1 fruit fly cellular context compared by ENCODE assay signal in genomic region chr3L:21509488-21510122, dm6.
A peak's percentile ranks its signal among the peaks of the same experiment; 100 is the strongest.
TF ChIP-seq lines count a peak whose summit lies in the region.

No protein-coding gene starts in this region.

TF ChIP-seq in whole organism, embryonic, 481 proteins besides CTCF, POLR2A, EP300 and RAD21 (continued from another document and continues in another):
- TF ChIP-seq D (optimal IDR thresholded peaks at IDR 0.05; lab: Kevin White, UChicago) (no peak), D (GFP tag; optimal IDR thresholded peaks at IDR 0.05; lab: Kevin White, UChicago) (no peak), CG4617 (GFP tag; optimal IDR thresholded peaks at IDR 0.05; lab: Kevin White, UChicago; ENCODE audit: borderline replicate concordance) (no peak), CG18764 (GFP tag; optimal IDR thresholded peaks at IDR 0.05; lab: Kevin White, UChicago) (no peak), Six4 (GFP tag; optimal IDR thresholded peaks at IDR 0.05; lab: Kevin White, UChicago) (no peak), ATbp (GFP tag; optimal IDR thresholded peaks at IDR 0.05; lab: Kevin White, UChicago) (peak; percentile 25), CG3281 (GFP tag; optimal IDR thresholded peaks at IDR 0.05; lab: Kevin White, UChicago) (peak; percentile 49), Ets97D (GFP tag; optimal IDR thresholded peaks at IDR 0.05; lab: Kevin White, UChicago) (no peak), repo (GFP tag; optimal IDR thresholded peaks at IDR 0.05; lab: Kevin White, UChicago) (peak; percentile 32), bcd (GFP tag; optimal IDR thresholded peaks at IDR 0.05; lab: Kevin White, UChicago) (peak; percentile 6), Rfx (GFP tag; IDR thresholded peaks at IDR 0.05; lab: Robert Waterston, UW) (peak; percentile 66), en (GFP tag; optimal IDR thresholded peaks at IDR 0.05; lab: Kevin White, UChicago) (no peak), CG2889 (GFP tag; IDR thresholded peaks at IDR 0.05; lab: Robert Waterston, UW) (0 out of 3 replicates have a peak, but pooled peaks have one; percentile 26), fd64A (GFP tag; optimal IDR thresholded peaks at IDR 0.05; lab: Kevin White, UChicago) (no peak), H2.0 (GFP tag; IDR thresholded peaks at IDR 0.05; lab: Robert Waterston, UW) (0 out of 2 replicates have a peak, but pooled peaks have one; percentile 32), CG15269 (tag; optimal IDR thresholded peaks at IDR 0.05; lab: Kevin White, UChicago) (peak; percentile 53), Doc2 (GFP tag; IDR thresholded peaks at IDR 0.05; lab: Robert Waterston, UW) (no peak), CG10274 (GFP tag; optimal IDR thresholded peaks at IDR 0.05; lab: Kevin White, UChicago) (no peak), CG4328 (GFP tag; optimal IDR thresholded peaks at IDR 0.05; lab: Kevin White, UChicago) (no peak), CG13296 (GFP tag; optimal IDR thresholded peaks at IDR 0.05; lab: Kevin White, UChicago) (peak; percentile 22), Kr (GFP tag; optimal IDR thresholded peaks at IDR 0.05; lab: Kevin White, UChicago) (no peak), peb (GFP tag; IDR thresholded peaks at IDR 0.05; lab: Robert Waterston, UW) (no peak), lola (GFP tag; optimal IDR thresholded peaks at IDR 0.05; lab: Kevin White, UChicago) (peak in 1 of 3 experiments; percentile 25), CG15601 (tag; optimal IDR thresholded peaks at IDR 0.05; lab: Kevin White, UChicago) (no peak), esg (GFP tag; conservative IDR thresholded peaks at IDR 0.05; lab: Robert Waterston, UW) (no peak), her (GFP tag; optimal IDR thresholded peaks at IDR 0.05; lab: Kevin White, UChicago) (peak; percentile 39), CG1233 (GFP tag; optimal IDR thresholded peaks at IDR 0.05; lab: Kevin White, UChicago) (no peak), bab2 (GFP tag; optimal IDR thresholded peaks at IDR 0.05; lab: Kevin White, UChicago) (no peak), CG13287 (GFP tag; IDR thresholded peaks at IDR 0.05; lab: Robert Waterston, UW; ENCODE audit: partially characterized antibody) (no peak), Blimp-1 (GFP tag; optimal IDR thresholded peaks at IDR 0.05; lab: Kevin White, UChicago) (peak; percentile 29), H15 (GFP tag; IDR thresholded peaks at IDR 0.05; lab: Robert Waterston, UW) (no peak), Nf-YA (GFP tag; IDR thresholded peaks at IDR 0.05; lab: Robert Waterston, UW) (no peak), tup (GFP tag; optimal IDR thresholded peaks at IDR 0.05; lab: Kevin White, UChicago) (no peak), ERR (GFP tag; optimal IDR thresholded peaks at IDR 0.05; lab: Kevin White, UChicago) (no peak), CG13775 (GFP tag; optimal IDR thresholded peaks at IDR 0.05; lab: Kevin White, UChicago) (peak; percentile 28), MESR4 (GFP tag; optimal IDR thresholded peaks at IDR 0.05; lab: Kevin White, UChicago) (no peak), otp (GFP tag; IDR thresholded peaks at IDR 0.05; lab: Robert Waterston, UW) (0 out of 3 replicates have a peak, but pooled peaks have one; percentile 17), sens (GFP tag; lab: Kevin White, UChicago) (peak; percentile 90), sc (optimal IDR thresholded peaks at IDR 0.05; lab: Kevin White, UChicago) (no peak), sc (GFP tag; optimal IDR thresholded peaks at IDR 0.05; lab: Kevin White, UChicago) (no peak), exex (tag; optimal IDR thresholded peaks at IDR 0.05; lab: Kevin White, UChicago) (peak; percentile 82), CG9876 (GFP tag; optimal IDR thresholded peaks at IDR 0.05; lab: Kevin White, UChicago) (no peak), luna (GFP tag; optimal IDR thresholded peaks at IDR 0.05; lab: Kevin White, UChicago) (no peak), Mad (GFP tag; optimal IDR thresholded peaks at IDR 0.05; lab: Kevin White, UChicago) (no peak), org-1 (GFP tag; optimal IDR thresholded peaks at IDR 0.05; lab: Kevin White, UChicago) (no peak), Usf (GFP tag; optimal IDR thresholded peaks at IDR 0.05; lab: Kevin White, UChicago) (no peak), row (GFP tag; IDR thresholded peaks at IDR 0.05; lab: Robert Waterston, UW) (peak; percentile 71), nmo (GFP tag; optimal IDR thresholded peaks at IDR 0.05; lab: Kevin White, UChicago) (peak; percentile 37), CG11695 (GFP tag; IDR thresholded peaks at IDR 0.05; lab: Robert Waterston, UW) (peak; percentile 43; the same call in 1 of the 3 replicates), CG10565 (GFP tag; optimal IDR thresholded peaks at IDR 0.05; lab: Kevin White, UChicago) (no peak), unpg (GFP tag; optimal IDR thresholded peaks at IDR 0.05; lab: Kevin White, UChicago) (peak; percentile 52), pb (GFP tag; optimal IDR thresholded peaks at IDR 0.05; lab: Kevin White, UChicago) (peak; percentile 17), CG12744 (GFP tag; optimal IDR thresholded peaks at IDR 0.05; lab: Kevin White, UChicago) (no peak), Elba2 (GFP tag; optimal IDR thresholded peaks at IDR 0.05; lab: Kevin White, UChicago) (no peak), CG7839 (tag; optimal IDR thresholded peaks at IDR 0.05; lab: Kevin White, UChicago) (peak; percentile 35), CG32772 (GFP tag; IDR thresholded peaks at IDR 0.05; lab: Robert Waterston, UW) (no peak), CG17802 (tag; optimal IDR thresholded peaks at IDR 0.05; lab: Kevin White, UChicago) (no peak), dpn (GFP tag; optimal IDR thresholded peaks at IDR 0.05; lab: Kevin White, UChicago) (peak; percentile 29), HLH4C (GFP tag; IDR thresholded peaks at IDR 0.05; lab: Robert Waterston, UW; ENCODE audit: partially characterized antibody) (no peak), CG1529 (GFP tag; optimal IDR thresholded peaks at IDR 0.05; lab: Kevin White, UChicago) (no peak), CG13424 (tag; optimal IDR thresholded peaks at IDR 0.05; lab: Kevin White, UChicago) (peak; percentile 33), Chrac-16 (GFP tag; optimal IDR thresholded peaks at IDR 0.05; lab: Kevin White, UChicago) (peak; percentile 14), CG18599 (GFP tag; optimal IDR thresholded peaks at IDR 0.05; lab: Kevin White, UChicago) (peak; percentile 35), jumu (GFP tag; optimal IDR thresholded peaks at IDR 0.05; lab: Kevin White, UChicago) (no peak), vfl (GFP tag; optimal IDR thresholded peaks at IDR 0.05; lab: Kevin White, UChicago) (no peak), Sox102F (GFP tag; optimal IDR thresholded peaks at IDR 0.05; lab: Kevin White, UChicago) (peak; percentile 44), Oaz (GFP tag; IDR thresholded peaks at IDR 0.05; lab: Robert Waterston, UW) (no peak), zfh1 (GFP tag; IDR thresholded peaks at IDR 0.05; lab: Robert Waterston, UW) (0 out of 3 replicates have a peak, but pooled peaks have one; percentile 34), NfI (GFP tag; optimal IDR thresholded peaks at IDR 0.05; lab: Kevin White, UChicago) (peak; percentile 31), toy (GFP tag; IDR thresholded peaks at IDR 0.05; lab: Robert Waterston, UW) (no peak), CG17359 (tag; optimal IDR thresholded peaks at IDR 0.05; lab: Kevin White, UChicago) (peak; percentile 38), CG31365 (tag; optimal IDR thresholded peaks at IDR 0.05; lab: Kevin White, UChicago) (no peak), CG1647 (GFP tag; optimal IDR thresholded peaks at IDR 0.05; lab: Kevin White, UChicago) (no peak), Lhr (GFP tag; optimal IDR thresholded peaks at IDR 0.05; lab: Kevin White, UChicago) (no peak), zen (tag; optimal IDR thresholded peaks at IDR 0.05; lab: Kevin White, UChicago) (no peak), pnt (GFP tag; optimal IDR thresholded peaks at IDR 0.05; lab: Kevin White, UChicago) (peak; percentile 11), CG4820 (GFP tag; optimal IDR thresholded peaks at IDR 0.05; lab: Kevin White, UChicago) (no peak), mirr (GFP tag; optimal IDR thresholded peaks at IDR 0.05; lab: Kevin White, UChicago) (no peak), ab (GFP tag; optimal IDR thresholded peaks at IDR 0.05; lab: Kevin White, UChicago) (no peak), CG17912 (GFP tag; optimal IDR thresholded peaks at IDR 0.05; lab: Kevin White, UChicago) (no peak), Awh (GFP tag; IDR thresholded peaks at IDR 0.05; lab: Robert Waterston, UW) (peak; percentile 44; the same call in 1 of the 2 replicates), dan (GFP tag; IDR thresholded peaks at IDR 0.05; lab: Robert Waterston, UW) (no peak), CG42726 (GFP tag; IDR thresholded peaks at IDR 0.05; lab: Robert Waterston, UW; ENCODE audit: partially characterized antibody) (no peak), C15 (GFP tag; IDR thresholded peaks at IDR 0.05; lab: Robert Waterston, UW) (no peak), CG14050 (GFP tag; IDR thresholded peaks at IDR 0.05; lab: Robert Waterston, UW) (no peak), tgo (GFP tag; IDR thresholded peaks at IDR 0.05; lab: Robert Waterston, UW) (peak; percentile 26; the same call in 1 of the 3 replicates), Hr39 (optimal IDR thresholded peaks at IDR 0.05; lab: Kevin White, UChicago) (no peak), sima (GFP tag; optimal IDR thresholded peaks at IDR 0.05; lab: Kevin White, UChicago) (no peak), sd (tag; optimal IDR thresholded peaks at IDR 0.05; lab: Kevin White, UChicago) (no peak), Trl (optimal IDR thresholded peaks at IDR 0.05; lab: Kevin White, UChicago) (peak; percentile 63 to 74), Trl (GFP tag; optimal IDR thresholded peaks at IDR 0.05; lab: Kevin White, UChicago) (peak; percentile 14), wek (GFP tag; optimal IDR thresholded peaks at IDR 0.05; lab: Kevin White, UChicago) (no peak), CG2129 (GFP tag; IDR thresholded peaks at IDR 0.05; lab: Robert Waterston, UW; ENCODE audit: partially characterized antibody) (no peak), dmrt99B (tag; optimal IDR thresholded peaks at IDR 0.05; lab: Kevin White, UChicago) (peak; percentile 50), GATAe (GFP tag; conservative IDR thresholded peaks at IDR 0.05; lab: Robert Waterston, UW) (no peak), CG7963 (GFP tag; IDR thresholded peaks at IDR 0.05; lab: Robert Waterston, UW; ENCODE audit: partially characterized antibody) (no peak), gce (GFP tag; IDR thresholded peaks at IDR 0.05; lab: Robert Waterston, UW) (no peak), Bdp1 (GFP tag; optimal IDR thresholded peaks at IDR 0.05; lab: Kevin White, UChicago) (no peak), Oli (tag; optimal IDR thresholded peaks at IDR 0.05; lab: Kevin White, UChicago) (peak; percentile 41), ap (GFP tag; IDR thresholded peaks at IDR 0.05; lab: Robert Waterston, UW) (no peak), pzg (GFP tag; optimal IDR thresholded peaks at IDR 0.05; lab: Kevin White, UChicago) (no peak), CG16813 (GFP tag; IDR thresholded peaks at IDR 0.05; lab: Robert Waterston, UW; ENCODE audit: partially characterized antibody) (no peak), CG17568 (GFP tag; optimal IDR thresholded peaks at IDR 0.05; lab: Kevin White, UChicago) (no peak), CG8281 (tag; optimal IDR thresholded peaks at IDR 0.05; lab: Kevin White, UChicago) (no peak), MTF-1 (GFP tag; optimal IDR thresholded peaks at IDR 0.05; lab: Kevin White, UChicago; ENCODE audit: borderline replicate concordance) (no peak), CG17612 (GFP tag; IDR thresholded peaks at IDR 0.05; lab: Robert Waterston, UW) (no peak), ham (GFP tag; IDR thresholded peaks at IDR 0.05; lab: Robert Waterston, UW) (no peak), az2 (GFP tag; optimal IDR thresholded peaks at IDR 0.05; lab: Kevin White, UChicago) (peak; percentile 23), E2f2 (GFP tag; IDR thresholded peaks at IDR 0.05; lab: Robert Waterston, UW) (peak; percentile 24; the same call in 1 of the 2 replicates), sim (GFP tag; IDR thresholded peaks at IDR 0.05; lab: Robert Waterston, UW) (0 out of 2 replicates have a peak, but pooled peaks have one; percentile 35), Ssrp (tag; optimal IDR thresholded peaks at IDR 0.05; lab: Kevin White, UChicago) (no peak), hth (optimal IDR thresholded peaks at IDR 0.05; lab: Kevin White, UChicago) (no peak), CG2202 (tag; optimal IDR thresholded peaks at IDR 0.05; lab: Kevin White, UChicago) (no peak), NC2β (GFP tag; optimal IDR thresholded peaks at IDR 0.05; lab: Kevin White, UChicago) (peak; percentile 6), CG1792 (GFP tag; optimal IDR thresholded peaks at IDR 0.05; lab: Kevin White, UChicago) (peak; percentile 16), zen2 (GFP tag; IDR thresholded peaks at IDR 0.05; lab: Robert Waterston, UW; ENCODE audit: partially characterized antibody) (no peak), CG10321 (GFP tag; IDR thresholded peaks at IDR 0.05; lab: Robert Waterston, UW) (no peak), Neu2 (GFP tag; optimal IDR thresholded peaks at IDR 0.05; lab: Kevin White, UChicago; ENCODE audit: borderline replicate concordance) (no peak), Poxn (GFP tag; IDR thresholded peaks at IDR 0.05; lab: Robert Waterston, UW) (no peak), slou (GFP tag; optimal IDR thresholded peaks at IDR 0.05; lab: Kevin White, UChicago) (no peak), Eip74EF (GFP tag; optimal IDR thresholded peaks at IDR 0.05; lab: Kevin White, UChicago) (no peak), crp (GFP tag; optimal IDR thresholded peaks at IDR 0.05; lab: Kevin White, UChicago) (no peak), CG30403 (GFP tag; optimal IDR thresholded peaks at IDR 0.05; lab: Kevin White, UChicago) (peak; percentile 55), scrt (GFP tag; optimal IDR thresholded peaks at IDR 0.05; lab: Kevin White, UChicago) (peak; percentile 15), CG8388 (GFP tag; optimal IDR thresholded peaks at IDR 0.05; lab: Kevin White, UChicago) (peak; percentile 46), mam (GFP tag; optimal IDR thresholded peaks at IDR 0.05; lab: Kevin White, UChicago) (peak; percentile 54), sna (GFP tag; IDR thresholded peaks at IDR 0.05; lab: Robert Waterston, UW; ENCODE audit: partially characterized antibody) (no peak), CG34376 (GFP tag; optimal IDR thresholded peaks at IDR 0.05; lab: Kevin White, UChicago) (peak; percentile 16), CG8924 (tag; optimal IDR thresholded peaks at IDR 0.05; lab: Kevin White, UChicago) (no peak), CG12155 (GFP tag; optimal IDR thresholded peaks at IDR 0.05; lab: Kevin White, UChicago) (peak; percentile 16), Stat92E (GFP tag; optimal IDR thresholded peaks at IDR 0.05; lab: Kevin White, UChicago) (no peak), usp (GFP tag; optimal IDR thresholded peaks at IDR 0.05; lab: Kevin White, UChicago) (no peak), crc (GFP tag; optimal IDR thresholded peaks at IDR 0.05; lab: Kevin White, UChicago) (no peak), CG5245 (GFP tag; optimal IDR thresholded peaks at IDR 0.05; lab: Kevin White, UChicago) (peak; percentile 14), HLHmδ (GFP tag; optimal IDR thresholded peaks at IDR 0.05; lab: Kevin White, UChicago) (no peak)
